Fruit fly (Drosophila melanogaster) S2 (cell line): ENCODE data around the gene side.

Source experiments
- CG8478 ChIP-seq: fragments of >200 bp; optimal IDR thresholded peaks from 2 replicates; lab custom pipeline; 2018
- CTCF ChIP-seq, 2 experiments: fragments of >200 bp; optimal IDR thresholded peaks; 2 replicates each; lab custom pipeline; 2018

dm6 chr3R:27445311-27445710 is 8.0 kb upstream of the side start:
- no peak for TF ChIP-seq CG8478 (lab: Kevin White, UChicago)
- TF ChIP-seq CTCF (optimal IDR thresholded peaks at IDR 0.05; lab: Kevin White, UChicago) = no peak
